2 fruit fly cellular contexts compared by ENCODE assay signal in the genomic region with DNA sequence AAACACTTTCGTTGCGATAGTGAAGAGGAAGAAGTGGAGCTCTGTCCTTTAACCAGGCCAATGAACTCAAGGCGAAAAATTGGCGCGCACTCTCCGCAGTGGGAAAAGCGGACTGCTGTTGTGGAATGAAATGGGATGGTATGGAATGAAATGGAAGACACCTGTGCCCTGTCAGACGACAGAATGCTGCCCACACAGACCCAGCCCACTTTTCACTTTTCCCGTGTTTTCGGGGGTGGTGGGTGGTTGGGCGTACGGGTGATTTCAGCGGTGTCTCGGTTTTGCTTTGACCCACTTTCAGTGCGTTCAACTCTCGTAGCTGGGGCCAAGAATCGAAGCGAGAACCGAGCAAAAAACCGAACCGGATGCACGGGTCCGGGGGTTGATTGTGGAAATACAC.
TF ChIP-seq lines count a peak whose summit lies in the region.

No protein-coding gene starts in this region.

- TF ChIP-seq CTCF in whole organism, embryonic (GFP tag; optimal IDR thresholded peaks at IDR 0.05; lab: Kevin White, UChicago), result no peak

TF ChIP-seq in whole organism, embryonic, 481 proteins besides CTCF, POLR2A, EP300 and RAD21:
- TF ChIP-seq hb (GFP tag; IDR thresholded peaks at IDR 0.05; lab: Robert Waterston, UW; ENCODE audit: partially characterized antibody) (no peak), CG13775 (GFP tag; optimal IDR thresholded peaks at IDR 0.05; lab: Kevin White, UChicago) (no peak), klu (GFP tag; IDR thresholded peaks at IDR 0.05; lab: Robert Waterston, UW) (no peak), CG1832 (GFP tag; optimal IDR thresholded peaks at IDR 0.05; lab: Kevin White, UChicago) (no peak), pfk (GFP tag; optimal IDR thresholded peaks at IDR 0.05; lab: Kevin White, UChicago) (peak; percentile 72), CG2199 (GFP tag; IDR thresholded peaks at IDR 0.05; lab: Robert Waterston, UW) (no peak), Vsx1 (GFP tag; optimal IDR thresholded peaks at IDR 0.05; lab: Kevin White, UChicago) (no peak), ato (GFP tag; IDR thresholded peaks at IDR 0.05; lab: Robert Waterston, UW; ENCODE audit: partially characterized antibody) (no peak), bbx (GFP tag; IDR thresholded peaks at IDR 0.05; lab: Robert Waterston, UW; ENCODE audit: partially characterized antibody) (no peak), CG12236 (GFP tag; optimal IDR thresholded peaks at IDR 0.05; lab: Kevin White, UChicago) (no peak), Dll (GFP tag; IDR thresholded peaks at IDR 0.05; lab: Robert Waterston, UW; ENCODE audit: partially characterized antibody) (no peak), CG30020 (tag; optimal IDR thresholded peaks at IDR 0.05; lab: Kevin White, UChicago) (no peak), CG6813 (GFP tag; optimal IDR thresholded peaks at IDR 0.05; lab: Kevin White, UChicago) (no peak), Hr78 (GFP tag; optimal IDR thresholded peaks at IDR 0.05; lab: Kevin White, UChicago) (no peak), CG17912 (GFP tag; optimal IDR thresholded peaks at IDR 0.05; lab: Kevin White, UChicago) (no peak), nerfin-1 (tag; optimal IDR thresholded peaks at IDR 0.05; lab: Kevin White, UChicago) (peak; percentile 46), row (GFP tag; IDR thresholded peaks at IDR 0.05; lab: Robert Waterston, UW) (no peak), disco-r (GFP tag; optimal IDR thresholded peaks at IDR 0.05; lab: Kevin White, UChicago) (no peak), CG30431 (GFP tag; optimal IDR thresholded peaks at IDR 0.05; lab: Kevin White, UChicago) (no peak), sr (GFP tag; IDR thresholded peaks at IDR 0.05; lab: Robert Waterston, UW) (0 out of 3 replicates have a peak, but pooled peaks have one; percentile 44), CG17328 (GFP tag; IDR thresholded peaks at IDR 0.05; lab: Robert Waterston, UW) (no peak), crol (GFP tag; IDR thresholded peaks at IDR 0.05; lab: Robert Waterston, UW) (peak; percentile 29; the same call in 1 of the 2 replicates), Xbp1 (GFP tag; optimal IDR thresholded peaks at IDR 0.05; lab: Kevin White, UChicago) (no peak), Xrp1 (GFP tag; IDR thresholded peaks at IDR 0.05; lab: Robert Waterston, UW) (no peak), Oli (tag; optimal IDR thresholded peaks at IDR 0.05; lab: Kevin White, UChicago) (no peak), sc (optimal IDR thresholded peaks at IDR 0.05; lab: Kevin White, UChicago) (no peak), sc (GFP tag; optimal IDR thresholded peaks at IDR 0.05; lab: Kevin White, UChicago) (no peak), chinmo (GFP tag; IDR thresholded peaks at IDR 0.05; lab: Robert Waterston, UW; ENCODE audit: partially characterized antibody) (0 out of 4 replicates have a peak, but pooled peaks have one; percentile 51), CG12391 (tag; optimal IDR thresholded peaks at IDR 0.05; lab: Kevin White, UChicago) (no peak), run (tag; optimal IDR thresholded peaks at IDR 0.05; lab: Kevin White, UChicago) (no peak), Deaf1 (tag; optimal IDR thresholded peaks at IDR 0.05; lab: Kevin White, UChicago) (peak; percentile 85), CG13123 (GFP tag; optimal IDR thresholded peaks at IDR 0.05; lab: Kevin White, UChicago) (no peak), Med (GFP tag; lab: Kevin White, UChicago) (peak; percentile 71)

TF ChIP-seq in whole organism, pupa, 21 proteins besides CTCF, POLR2A, EP300 and RAD21:
- TF ChIP-seq CG32121 (GFP tag; IDR thresholded peaks at IDR 0.05; lab: Robert Waterston, UW), result peak; percentile 27; the same call in 1 of the 2 replicates
- no peak for TF ChIP-seq Pif1B (GFP tag; optimal IDR thresholded peaks at IDR 0.05; lab: Kevin White, UChicago)
